Fruit fly (Drosophila melanogaster) whole organism, prepupa: ENCODE measurements around the gene PMP34.

ENCODE experiments used
- CG6854 ChIP-seq: fragments of 200-800 bp; sonication (Bioruptor generic); optimal IDR thresholded peaks from 2 replicates; lab custom pipeline; 2017; ENCODE audit warnings: missing biosample characterization, mild to moderate bottlenecking, missing genetic modification characterization
- Eip75B ChIP-seq: fragments of 200-800 bp; sonication (Bioruptor generic); optimal IDR thresholded peaks from 3 replicates; lab custom pipeline; 2016; ENCODE audit warnings: missing biosample characterization, missing genetic modification characterization

DNA sequence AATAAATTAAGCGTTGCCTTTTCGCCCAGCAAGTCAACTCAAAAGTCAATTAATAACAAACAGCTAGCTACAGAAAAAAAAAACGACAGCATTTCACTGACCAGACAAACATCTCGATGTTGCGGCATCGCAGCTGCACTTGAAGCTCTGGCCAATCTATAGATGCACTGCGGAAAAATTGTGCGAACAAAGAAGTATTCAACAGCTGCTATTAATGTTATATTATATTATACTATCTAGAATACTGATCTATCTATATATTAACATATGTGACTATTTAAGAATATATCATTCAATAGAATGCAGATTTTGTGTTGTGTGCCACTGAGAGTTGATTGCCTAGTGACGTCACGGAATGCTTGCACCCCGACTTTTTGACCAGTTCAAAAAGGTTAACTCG lies 29.5 kb downstream of the PMP34 start:
- TF ChIP-seq CG6854 (GFP tag; lab: Kevin White, UChicago) (no peak), Eip75B (GFP tag; lab: Kevin White, UChicago) (no peak)
